Worm (Caenorhabditis elegans): ENCODE data around the gene sru-19.
"Not testable (repeated sequence)": the region's sequence is repeated elsewhere in the genome, so short reads cannot be mapped to it uniquely, and the experiment has no call there.

sru-19 gene

ce11 chrIV:12463370-12463769 is 35.0 kb upstream of the sru-19 start, which contains the start of gene C25G4.8:
TSS of gene C25G4.8 (minus strand) at chrIV:12463470.
- no peak for TF ChIP-seq lim-6 (tag; optimal IDR thresholded peaks at IDR 0.05)
- TF ChIP-seq pax-1 (tag; optimal IDR thresholded peaks at IDR 0.05) = no peak
- no peak for TF ChIP-seq lin-11 (tag; optimal IDR thresholded peaks at IDR 0.05)
- TF ChIP-seq sox-2 (GFP tag; IDR thresholded peaks at IDR 0.05) = no peak
- no peak for TF ChIP-seq ceh-31 (tag; optimal IDR thresholded peaks at IDR 0.05)
- TF ChIP-seq pha-4 (tag; optimal IDR thresholded peaks at IDR 0.05) = no peak
- no peak for TF ChIP-seq odd-2 (tag; optimal IDR thresholded peaks at IDR 0.05)
- TF ChIP-seq pqm-1 (tag; optimal IDR thresholded peaks at IDR 0.05) = no peak
- TF ChIP-seq dmd-4 (tag; optimal IDR thresholded peaks at IDR 0.05; ENCODE audit: borderline replicate concordance) = no peak
- TF ChIP-seq elt-4 (tag; optimal IDR thresholded peaks at IDR 0.05) = no peak
- no peak for TF ChIP-seq pat-9 (tag; optimal IDR thresholded peaks at IDR 0.05)
- no peak for TF ChIP-seq unc-42 (tag; optimal IDR thresholded peaks at IDR 0.05)
- TF ChIP-seq hlh-13 (GFP tag; optimal IDR thresholded peaks at IDR 0.05) = no peak
- TF ChIP-seq hlh-8 (tag; optimal IDR thresholded peaks at IDR 0.05) = no peak

- no peak for TF ChIP-seq mec-3 (tag; optimal IDR thresholded peaks at IDR 0.05; ENCODE audit: borderline replicate concordance)
- TF ChIP-seq ceh-45 (GFP tag; IDR thresholded peaks at IDR 0.05) = no peak
- no peak for TF ChIP-seq madf-2 (tag; optimal IDR thresholded peaks at IDR 0.05)
- no peak for TF ChIP-seq ceh-31 (tag; optimal IDR thresholded peaks at IDR 0.05)
- no peak for TF ChIP-seq pat-9 (tag; optimal IDR thresholded peaks at IDR 0.05)
- TF ChIP-seq ceh-48 (tag; optimal IDR thresholded peaks at IDR 0.05) = no peak
- no peak for TF ChIP-seq K09A11.1 (tag; optimal IDR thresholded peaks at IDR 0.05; ENCODE audit: insufficient read depth)
Measured at ce11 chrIV:12464822-12465221, 33.5 kb upstream of the sru-19 start.

ce11 chrIV:12467761-12468160 is 30.6 kb upstream of the sru-19 start:
- no peak for TF ChIP-seq tbx-7 (tag; optimal IDR thresholded peaks at IDR 0.05)

- TF ChIP-seq che-1 (tag; optimal IDR thresholded peaks at IDR 0.05) = no peak
Measured at ce11 chrIV:12468359-12468758, 30.0 kb upstream of the sru-19 start, which contains the start of gene igdb-2. TSS of gene igdb-2 (plus strand) at chrIV:12468659.

- TF ChIP-seq ceh-14, ceh-9, ceh-30 (tag; optimal IDR thresholded peaks at IDR 0.05): not testable (repeated sequence)
Measured at ce11 chrIV:12476942-12477341, 21.4 kb upstream of the sru-19 start, which contains the start of gene T04A11.1. TSS of gene T04A11.1 (minus strand) at chrIV:12477042.

- not testable (repeated sequence) for TF ChIP-seq ahr-1, ceh-18, pat-9 (tag; optimal IDR thresholded peaks at IDR 0.05)
Measured at ce11 chrIV:12478711-12479110, 19.6 kb upstream of the sru-19 start, which contains the start of gene igdb-1. TSS of gene igdb-1 (plus strand) at chrIV:12479011.

- not testable (repeated sequence) for TF ChIP-seq pros-1, ceh-22, pha-4 (tag; optimal IDR thresholded peaks at IDR 0.05)
Measured at ce11 chrIV:12484479-12484878, 13.9 kb upstream of the sru-19 start, which contains the start of gene T04A11.4. TSS of gene T04A11.4 (minus strand) at chrIV:12484579.

ce11 chrIV:12487194-12487593 is 11.1 kb upstream of the sru-19 start, which contains the start of gene sru-26:
TSS of gene sru-26 (plus strand) at chrIV:12487494.
- TF ChIP-seq ceh-9 (tag; optimal IDR thresholded peaks at IDR 0.05) = no peak
- TF ChIP-seq nfya-1 (tag; optimal IDR thresholded peaks at IDR 0.05) = no peak
- no peak for TF ChIP-seq npax-4 (tag; optimal IDR thresholded peaks at IDR 0.05)
- TF ChIP-seq odd-2 (tag; optimal IDR thresholded peaks at IDR 0.05) = no peak
- no peak for TF ChIP-seq pag-3 (tag; optimal IDR thresholded peaks at IDR 0.05; ENCODE audit: borderline replicate concordance)
- TF ChIP-seq ceh-19 (GFP tag; optimal IDR thresholded peaks at IDR 0.05) = no peak
- TF ChIP-seq unc-42 (tag; optimal IDR thresholded peaks at IDR 0.05) = no peak
- no peak for TF ChIP-seq sox-2 (GFP tag; IDR thresholded peaks at IDR 0.05)
- TF ChIP-seq ceh-18 (tag; optimal IDR thresholded peaks at IDR 0.05) = no peak
- TF ChIP-seq ceh-45 (GFP tag; IDR thresholded peaks at IDR 0.05) = no peak
- no peak for TF ChIP-seq tbx-7 (tag; optimal IDR thresholded peaks at IDR 0.05)
